Fruit fly (Drosophila melanogaster) whole organism, wandering third instar larva: Measurements from ENCODE around the gene CG6729.

ENCODE experiments used
- Abd-B ChIP-seq: fragments of >200 bp; optimal IDR thresholded peaks from 2 replicates; lab custom pipeline; 2017; ENCODE audit warnings: missing biosample characterization, missing genetic modification characterization
- CG32264 ChIP-seq: fragments of 200-800 bp; sonication (Bioruptor generic); optimal IDR thresholded peaks from 2 replicates; lab custom pipeline; 2016; ENCODE audit warnings: missing biosample characterization, missing genetic modification characterization
- CG9705 ChIP-seq: fragments of 200-800 bp; sonication (Bioruptor generic); optimal IDR thresholded peaks from 2 replicates; lab custom pipeline; 2018; ENCODE audit warnings: missing biosample characterization, mild to moderate bottlenecking, missing genetic modification characterization
- CrebA ChIP-seq: fragments of 200-800 bp; sonication (Bioruptor generic); optimal IDR thresholded peaks from 2 replicates; lab custom pipeline; 2016; ENCODE audit warnings: missing biosample characterization, mild to moderate bottlenecking, missing genetic modification characterization, borderline replicate concordance
- Dfd ChIP-seq: fragments of >200 bp; optimal IDR thresholded peaks from 2 replicates; lab custom pipeline; 2017; ENCODE audit warnings: missing biosample characterization, missing genetic modification characterization
- Dif ChIP-seq: fragments of 200-275, 200-300 bp; sonication (Bioruptor generic); optimal IDR thresholded peaks from 2 replicates; lab custom pipeline; 2018; ENCODE audit warnings: missing biosample characterization, missing genetic modification characterization; ENCODE audit not compliant: partially characterized antibody
- GATAd ChIP-seq: sonication (Bioruptor generic); optimal IDR thresholded peaks from 2 replicates; lab custom pipeline; 2016; ENCODE audit warnings: missing biosample characterization, missing genetic modification characterization
- HLH106 ChIP-seq: fragments of 200-800 bp; optimal IDR thresholded peaks from 3 replicates; lab custom pipeline; 2019; ENCODE audit warnings: missing biosample characterization, mild to moderate bottlenecking, missing genetic modification characterization, moderate library complexity
- Hnf4 ChIP-seq: fragments of 200-800 bp; sonication (Bioruptor generic); optimal IDR thresholded peaks from 2 replicates; lab custom pipeline; 2016; ENCODE audit warnings: missing biosample characterization, mild to moderate bottlenecking, missing genetic modification characterization
- Hr78 ChIP-seq: fragments of >200 bp; optimal IDR thresholded peaks from 2 replicates; lab custom pipeline; 2017; ENCODE audit warnings: missing biosample characterization, missing genetic modification characterization
- Hr83 ChIP-seq: fragments of 200-300 bp; sonication (Bioruptor generic); optimal IDR thresholded peaks from 2 replicates; lab custom pipeline; 2016; ENCODE audit warnings: missing biosample characterization, mild to moderate bottlenecking, missing genetic modification characterization, moderate library complexity; ENCODE audit not compliant: poor library complexity, severe bottlenecking
- Jra ChIP-seq: sonication (Bioruptor generic); optimal IDR thresholded peaks from 2 replicates; lab custom pipeline; 2016; ENCODE audit warnings: missing biosample characterization, missing genetic modification characterization
- Mio ChIP-seq: sonication (Bioruptor generic); optimal IDR thresholded peaks from 2 replicates; lab custom pipeline; 2016; ENCODE audit warnings: missing biosample characterization, missing genetic modification characterization
- Myc ChIP-seq: fragments of >200 bp; optimal IDR thresholded peaks from 2 replicates; lab custom pipeline; 2017
- N ChIP-seq: fragments of >200 bp; optimal IDR thresholded peaks from 2 replicates; lab custom pipeline; 2018; ENCODE audit warnings: missing biosample characterization, missing external identifiers, missing genetic modification characterization
- OdsH ChIP-seq: fragments of 200-800 bp; sonication (Bioruptor generic); optimal IDR thresholded peaks from 2 replicates; lab custom pipeline; 2016; ENCODE audit warnings: missing biosample characterization, mild to moderate bottlenecking, missing genetic modification characterization
- Rel ChIP-seq, 2 experiments: fragments of 200-800 bp; sonication (Bioruptor generic) in 1 of 2; optimal IDR thresholded peaks; 2 replicates in 1 of 2; 3 replicates in 1 of 2; lab custom pipeline; 2016 to 2019; ENCODE audit warnings: mild to moderate bottlenecking in 2 of 2, missing biosample characterization in 2 of 2, missing genetic modification characterization in 2 of 2, moderate library complexity in 1 of 2
- Sp1 ChIP-seq: fragments of 200-800 bp; sonication (Bioruptor generic); optimal IDR thresholded peaks from 3 replicates; lab custom pipeline; 2019; ENCODE audit warnings: missing biosample characterization, mild to moderate bottlenecking, missing genetic modification characterization, moderate library complexity
- Vsx2 ChIP-seq: fragments of 200-300, 225-300 bp; sonication (Bioruptor generic); optimal IDR thresholded peaks from 2 replicates; lab custom pipeline; 2018; ENCODE audit warnings: missing biosample characterization, missing genetic modification characterization; ENCODE audit not compliant: partially characterized antibody
- br ChIP-seq: fragments of 200-800 bp; sonication (Bioruptor generic); optimal IDR thresholded peaks from 2 replicates; lab custom pipeline; 2016; ENCODE audit warnings: missing biosample characterization, missing genetic modification characterization
- brk ChIP-seq: fragments of 200-800 bp; sonication (Bioruptor generic); optimal IDR thresholded peaks from 2 replicates; lab custom pipeline; 2016; ENCODE audit warnings: missing biosample characterization, mild to moderate bottlenecking, missing genetic modification characterization
- dl ChIP-seq, 2 experiments: fragments of 175-275, 200-275 bp in 1 of 2; fragments of 200-275 bp in 1 of 2; sonication (Bioruptor generic); optimal IDR thresholded peaks; lab custom pipeline; 2018; ENCODE audit warnings: mild to moderate bottlenecking in 2 of 2, missing biosample characterization in 2 of 2, missing genetic modification characterization in 2 of 2, moderate library complexity in 2 of 2; ENCODE audit not compliant: partially characterized antibody in 2 of 2, insufficient read depth in 1 of 2
- dmrt93B ChIP-seq: fragments of 200-800 bp; sonication (Bioruptor generic); optimal IDR thresholded peaks from 2 replicates; lab custom pipeline; 2018; ENCODE audit warnings: missing biosample characterization, mild to moderate bottlenecking, missing genetic modification characterization
- dsf ChIP-seq: sonication (Bioruptor generic); optimal IDR thresholded peaks from 2 replicates; lab custom pipeline; 2016; ENCODE audit warnings: missing biosample characterization, missing genetic modification characterization, borderline replicate concordance
- ey ChIP-seq: fragments of 200-800 bp; sonication (Bioruptor generic); optimal IDR thresholded peaks from 2 replicates; lab custom pipeline; 2016; ENCODE audit warnings: missing biosample characterization, missing genetic modification characterization
- foxo ChIP-seq, 2 experiments: fragments of 200-800 bp; sonication (Bioruptor generic); optimal IDR thresholded peaks; 2 replicates in 1 of 2; 3 replicates in 1 of 2; lab custom pipeline; 2016 to 2017; ENCODE audit warnings: missing biosample characterization in 2 of 2, missing genetic modification characterization in 2 of 2
- fru ChIP-seq: fragments of 200-800 bp; sonication (Bioruptor generic); optimal IDR thresholded peaks from 3 replicates; lab custom pipeline; 2016; ENCODE audit warnings: missing biosample characterization, mild to moderate bottlenecking, missing genetic modification characterization
- h ChIP-seq: fragments of 200-800 bp; sonication (Bioruptor generic); optimal IDR thresholded peaks from 3 replicates; lab custom pipeline; 2016; ENCODE audit warnings: missing biosample characterization, mild to moderate bottlenecking, missing genetic modification characterization
- jim ChIP-seq: fragments of 175-275, 200-325 bp; sonication (Bioruptor generic); optimal IDR thresholded peaks from 2 replicates; lab custom pipeline; 2016; ENCODE audit warnings: missing biosample characterization, mild to moderate bottlenecking, missing genetic modification characterization
- lola ChIP-seq: fragments of >200 bp; optimal IDR thresholded peaks from 2 replicates; lab custom pipeline; 2017; ENCODE audit warnings: missing biosample characterization, missing genetic modification characterization
- pan ChIP-seq: fragments of >200 bp; optimal IDR thresholded peaks from 2 replicates; lab custom pipeline; 2017
- psq ChIP-seq: fragments of 200-800 bp; sonication (Bioruptor generic); optimal IDR thresholded peaks from 3 replicates; lab custom pipeline; 2017; ENCODE audit warnings: missing biosample characterization, mild to moderate bottlenecking, missing genetic modification characterization, moderate library complexity
- rgr ChIP-seq: fragments of 200-800 bp; sonication (Bioruptor generic); optimal IDR thresholded peaks from 3 replicates; lab custom pipeline; 2016; ENCODE audit warnings: missing biosample characterization, mild to moderate bottlenecking, missing genetic modification characterization
- sage ChIP-seq: fragments of 200-800 bp; sonication (Bioruptor generic); optimal IDR thresholded peaks from 2 replicates; lab custom pipeline; 2016; ENCODE audit warnings: missing biosample characterization, mild to moderate bottlenecking, missing genetic modification characterization
- sv ChIP-seq: fragments of 200-800 bp; sonication (Bioruptor generic); optimal IDR thresholded peaks from 3 replicates; lab custom pipeline; 2016; ENCODE audit warnings: missing biosample characterization, missing genetic modification characterization
- tai ChIP-seq: sonication (Bioruptor generic); optimal IDR thresholded peaks from 2 replicates; lab custom pipeline; 2016; ENCODE audit warnings: missing biosample characterization, missing genetic modification characterization
- usp ChIP-seq: fragments of >200 bp; optimal IDR thresholded peaks from 2 replicates; lab custom pipeline; 2017; ENCODE audit warnings: missing biosample characterization, missing genetic modification characterization
- woc ChIP-seq: sonication (Bioruptor generic); optimal IDR thresholded peaks from 2 replicates; lab custom pipeline; 2016; ENCODE audit warnings: missing biosample characterization, mild to moderate bottlenecking, missing genetic modification characterization

Gene CG6729

DNA sequence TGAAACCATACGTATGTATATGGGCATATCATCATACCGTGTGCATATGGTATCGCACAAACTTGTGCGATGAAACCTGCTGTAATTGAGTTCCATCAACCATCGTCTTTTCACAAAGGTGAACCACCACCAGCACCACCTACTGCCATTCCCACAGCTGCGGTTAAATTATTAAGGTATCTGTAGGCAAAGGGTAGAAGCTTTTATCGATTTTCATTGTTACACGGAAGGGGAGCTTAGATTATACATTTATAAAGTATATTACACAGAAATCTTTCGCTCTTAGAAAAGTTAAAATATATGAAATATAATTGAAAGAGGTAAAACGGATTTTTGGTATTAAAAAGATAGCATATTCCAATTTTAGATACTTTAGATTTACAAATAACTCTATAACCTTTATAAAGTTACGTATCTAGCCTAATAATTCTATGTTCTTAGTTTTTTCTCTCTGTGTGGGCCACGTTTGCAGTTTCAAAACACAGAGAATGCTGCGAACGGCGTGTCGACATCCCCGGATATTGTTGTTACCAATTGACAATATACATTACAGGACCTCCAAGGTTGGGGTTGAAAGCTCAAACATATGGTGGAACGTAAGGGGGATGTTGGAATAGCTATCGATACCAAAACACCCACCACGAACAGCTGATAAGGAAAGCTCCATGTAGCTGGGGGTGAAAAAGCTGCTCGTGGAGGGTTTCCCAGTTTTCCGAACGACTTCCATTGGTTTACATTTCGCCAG, 16.9 kb upstream of the CG6729 start, which contains the start of gene CG6495:
TSS of gene CG6495 (plus strand) at position 695 of the 745 bp plus-strand sequence.
- TF ChIP-seq foxo (GFP tag; optimal IDR thresholded peaks at IDR 0.05; lab: Kevin White, UChicago), result peak in 1 of 2 experiments; percentile 22
- no peak for TF ChIP-seq jim (GFP tag; lab: Kevin White, UChicago)
- TF ChIP-seq Sp1, result peak; percentile 43
- peak; percentile 17 for TF ChIP-seq OdsH (GFP tag; lab: Kevin White, UChicago)
- TF ChIP-seq h (GFP tag; lab: Kevin White, UChicago), result peak; percentile 22
- TF ChIP-seq Myc (lab: Kevin White, UChicago), result no peak
- TF ChIP-seq HLH106 (tag; lab: Kevin White, UChicago), result peak; percentile 11
- peak; percentile 27 for TF ChIP-seq fru (GFP tag; lab: Kevin White, UChicago)

dm6 chr2L:10759624-10760023, 15.9 kb upstream of the CG6729 start:
- no peak for TF ChIP-seq jim (GFP tag; lab: Kevin White, UChicago)
- no peak for TF ChIP-seq lola (GFP tag; lab: Kevin White, UChicago)
- TF ChIP-seq tai (GFP tag; lab: Kevin White, UChicago), result no peak
- TF ChIP-seq woc (GFP tag; lab: Kevin White, UChicago), result peak; percentile 37
- no peak for TF ChIP-seq rgr (GFP tag; lab: Kevin White, UChicago)
- no peak for TF ChIP-seq N
- no peak for TF ChIP-seq psq (GFP tag; lab: Kevin White, UChicago)
- TF ChIP-seq brk (GFP tag; lab: Kevin White, UChicago), result no peak
- TF ChIP-seq Mio (GFP tag; lab: Kevin White, UChicago), result no peak
- no peak for TF ChIP-seq dsf (GFP tag; lab: Kevin White, UChicago)
- no peak for TF ChIP-seq sage (GFP tag; lab: Kevin White, UChicago)
- TF ChIP-seq Jra (GFP tag; lab: Kevin White, UChicago), result no peak
- no peak for TF ChIP-seq Abd-B (GFP tag; lab: Kevin White, UChicago)
- TF ChIP-seq ey (GFP tag; lab: Kevin White, UChicago), result peak; percentile 26
- no peak for TF ChIP-seq Vsx2
- no peak for TF ChIP-seq fru (GFP tag; lab: Kevin White, UChicago)
- no peak for TF ChIP-seq CG32264 (GFP tag; lab: Kevin White, UChicago)
- peak; percentile 21 for TF ChIP-seq h (GFP tag; lab: Kevin White, UChicago)
- no peak for TF ChIP-seq Sp1
- TF ChIP-seq Dfd (GFP tag; lab: Kevin White, UChicago), result no peak
- TF ChIP-seq Hr78 (GFP tag; lab: Kevin White, UChicago), result no peak
- no peak for TF ChIP-seq sv
- no peak for TF ChIP-seq Myc (lab: Kevin White, UChicago)
- TF ChIP-seq CG9705, result no peak
- TF ChIP-seq foxo (GFP tag; optimal IDR thresholded peaks at IDR 0.05; lab: Kevin White, UChicago), result peak in 1 of 2 experiments; percentile 50
- no peak for TF ChIP-seq Dif
- TF ChIP-seq CrebA, result no peak
- TF ChIP-seq Rel (GFP tag; optimal IDR thresholded peaks at IDR 0.05; lab: Kevin White, UChicago), result no peak
- TF ChIP-seq Rel (tag; optimal IDR thresholded peaks at IDR 0.05; lab: Kevin White, UChicago), result no peak
- no peak for TF ChIP-seq HLH106 (tag; lab: Kevin White, UChicago)
- TF ChIP-seq OdsH (GFP tag; lab: Kevin White, UChicago), result peak; percentile 16
- no peak for TF ChIP-seq usp (GFP tag; lab: Kevin White, UChicago)
- no peak for TF ChIP-seq Hr83
- no peak for TF ChIP-seq Hnf4 (GFP tag; lab: Kevin White, UChicago)
- no peak for TF ChIP-seq br (GFP tag; lab: Kevin White, UChicago)
- no peak for TF ChIP-seq dl (GFP tag; optimal IDR thresholded peaks at IDR 0.05; lab: Kevin White, UChicago; ENCODE audit: insufficient read depth in 1 of 2, partially characterized antibody in 2 of 2)
- no peak for TF ChIP-seq pan
- TF ChIP-seq GATAd, result no peak
- no peak for TF ChIP-seq dmrt93B (GFP tag; lab: Kevin White, UChicago)
